Worm (Caenorhabditis elegans) whole organism, late embryonic: ENCODE measurements around the gene C40C9.3.

ENCODE experiments used
- ceh-18 ChIP-seq: sonication (generic microtip); optimal IDR thresholded peaks from 2 replicates; lab custom pipeline; 2016; ENCODE audit warnings: missing genetic modification characterization, missing compliant biosample characterization
- ceh-6 ChIP-seq: fragments of 200-800 bp; sonication (Bioruptor generic); optimal IDR thresholded peaks from 2 replicates; lab custom pipeline; 2018; ENCODE audit warnings: mild to moderate bottlenecking, missing genetic modification characterization, missing compliant biosample characterization
- dmd-4 ChIP-seq: sonication (generic microtip); optimal IDR thresholded peaks from 2 replicates; lab custom pipeline; 2016; ENCODE audit warnings: borderline replicate concordance, missing genetic modification characterization, missing compliant biosample characterization
- eyg-1 ChIP-seq: sonication (generic microtip); optimal IDR thresholded peaks from 2 replicates; lab custom pipeline; 2016; ENCODE audit warnings: missing genotype, missing genetic modification characterization, missing compliant biosample characterization
- fkh-10 ChIP-seq: fragments of 150-350 bp; optimal IDR thresholded peaks from 2 replicates; lab custom pipeline; 2014; ENCODE audit warnings: missing biosample characterization, missing genetic modification reagents, missing genetic modification characterization
- gmeb-2 ChIP-seq: sonication (generic microtip); optimal IDR thresholded peaks from 2 replicates; lab custom pipeline; 2016; ENCODE audit warnings: missing genetic modification characterization, inconsistent platforms, missing compliant biosample characterization
- lim-6 ChIP-seq: sonication (generic microtip); optimal IDR thresholded peaks from 2 replicates; lab custom pipeline; 2016; ENCODE audit warnings: missing genetic modification characterization, missing compliant biosample characterization
- pag-3 ChIP-seq: sonication (generic microtip); optimal IDR thresholded peaks from 2 replicates; lab custom pipeline; 2016; ENCODE audit warnings: missing compliant biosample characterization, missing genetic modification characterization, borderline replicate concordance
- pha-4 ChIP-seq: fragments of 150-350 bp; optimal IDR thresholded peaks from 2 replicates; lab custom pipeline; 2018; ENCODE audit warnings: missing biosample characterization, missing genetic modification reagents, missing genetic modification characterization
- pqm-1 ChIP-seq: sonication (generic microtip); optimal IDR thresholded peaks from 2 replicates; lab custom pipeline; 2016; ENCODE audit warnings: missing genetic modification characterization, missing compliant biosample characterization
- rnt-1 ChIP-seq: sonication (generic microtip); optimal IDR thresholded peaks from 2 replicates; lab custom pipeline; 2016; ENCODE audit warnings: missing genetic modification characterization, missing compliant biosample characterization
- sox-4 ChIP-seq: sonication (generic microtip); optimal IDR thresholded peaks from 2 replicates; lab custom pipeline; 2017; ENCODE audit warnings: mild to moderate bottlenecking, missing genetic modification characterization, inconsistent platforms, missing compliant biosample characterization
- unc-42 ChIP-seq: sonication (generic microtip); optimal IDR thresholded peaks from 2 replicates; lab custom pipeline; 2016; ENCODE audit warnings: missing genotype, missing genetic modification characterization, missing compliant biosample characterization

DNA sequence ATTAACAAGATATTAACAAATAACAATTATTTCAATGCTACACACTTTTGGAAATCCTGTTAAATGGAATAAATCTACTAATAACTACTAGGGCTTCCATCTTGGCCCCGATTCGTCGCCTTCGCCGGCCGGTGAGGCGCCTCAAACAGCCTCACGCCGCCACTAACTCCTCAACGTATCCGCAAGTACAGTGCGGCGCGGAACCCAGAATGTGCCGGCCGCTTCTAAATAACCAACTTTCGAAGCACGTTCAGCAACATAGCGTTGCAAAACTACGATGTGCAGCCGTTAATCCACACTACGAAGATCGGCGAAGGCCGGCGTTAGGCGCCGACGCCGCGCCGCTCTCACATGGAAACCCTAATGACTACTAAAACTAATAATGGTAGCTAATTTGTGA is 41.6 kb upstream of the C40C9.3 start:
- TF ChIP-seq pha-4 (tag; lab: Kevin White, UChicago) = no peak
- TF ChIP-seq eyg-1 (tag; lab: Kevin White, UChicago) = no peak
- no peak for TF ChIP-seq rnt-1 (tag; lab: Kevin White, UChicago)
- no peak for TF ChIP-seq ceh-18 (tag; lab: Kevin White, UChicago)
- TF ChIP-seq gmeb-2 (tag; lab: Kevin White, UChicago) = no peak
- TF ChIP-seq ceh-6 (GFP tag; lab: Kevin White, UChicago) = no peak
- no peak for TF ChIP-seq unc-42
- no peak for TF ChIP-seq sox-4 (tag; lab: Kevin White, UChicago)
- TF ChIP-seq pqm-1 = no peak
- no peak for TF ChIP-seq lim-6 (tag; lab: Kevin White, UChicago)
- TF ChIP-seq fkh-10 = no peak
- TF ChIP-seq pag-3 (tag; lab: Kevin White, UChicago) = no peak
- no peak for TF ChIP-seq dmd-4 (tag; lab: Kevin White, UChicago)
